Fruit fly (Drosophila melanogaster) whole organism, embryonic: ENCODE results near the gene CG9667.

Experiments used
- Ada2b ChIP-seq: fragments of 200-800 bp; sonication (Bioruptor generic); IDR thresholded peaks from 2 replicates; pipeline ENCODE4 v1.3.6; 2022; ENCODE audit warnings: missing biosample characterization, missing genetic modification characterization
- Atf3 ChIP-seq: fragments of 200-800 bp; sonication (Bioruptor generic); optimal IDR thresholded peaks from 3 replicates; lab custom pipeline; 2016; ENCODE audit warnings: missing biosample characterization, missing genetic modification characterization
- BEAF-32 ChIP-seq: fragments of 200-800 bp; sonication (Bioruptor generic); optimal IDR thresholded peaks from 3 replicates; lab custom pipeline; 2017; ENCODE audit warnings: missing biosample characterization, missing genetic modification characterization, mild to moderate bottlenecking, moderate library complexity, missing genetic modification reagents
- CG10209 ChIP-seq: fragments of 200-800 bp; sonication (Bioruptor generic); optimal IDR thresholded peaks from 3 replicates; lab custom pipeline; 2017; ENCODE audit warnings: missing biosample characterization, mild to moderate bottlenecking, missing genetic modification characterization, missing genetic modification reagents
- CG10565 ChIP-seq: fragments of 200-800 bp; sonication (Bioruptor generic); optimal IDR thresholded peaks from 3 replicates; lab custom pipeline; 2016; ENCODE audit warnings: missing biosample characterization, mild to moderate bottlenecking, missing genetic modification characterization
- CG15479 ChIP-seq: fragments of 200-800 bp; sonication (Bioruptor generic); optimal IDR thresholded peaks from 3 replicates; lab custom pipeline; 2019; ENCODE audit warnings: missing biosample characterization, mild to moderate bottlenecking, missing genetic modification characterization, moderate library complexity
- CG15696 ChIP-seq: fragments of 200-800 bp; sonication (Bioruptor generic); optimal IDR thresholded peaks from 2 replicates; lab custom pipeline; 2019; ENCODE audit warnings: missing biosample characterization, mild to moderate bottlenecking, missing genetic modification characterization, moderate library complexity
- CG1603 ChIP-seq: fragments of 200-800 bp; sonication (Bioruptor generic); optimal IDR thresholded peaks from 2 replicates; lab custom pipeline; 2019; ENCODE audit warnings: missing biosample characterization, mild to moderate bottlenecking, missing genetic modification characterization, moderate library complexity
- CG1647 ChIP-seq: fragments of 200-800 bp; sonication (Bioruptor generic); optimal IDR thresholded peaks from 3 replicates; lab custom pipeline; 2016; ENCODE audit warnings: missing biosample characterization, missing genetic modification characterization
- CG18764 ChIP-seq: fragments of 200-800 bp; sonication (Bioruptor generic); optimal IDR thresholded peaks from 3 replicates; lab custom pipeline; 2016; ENCODE audit warnings: missing biosample characterization, missing genetic modification characterization
- CG2678 ChIP-seq: fragments of 200-800 bp; sonication (Bioruptor generic); optimal IDR thresholded peaks from 3 replicates; lab custom pipeline; 2019; ENCODE audit warnings: missing biosample characterization, mild to moderate bottlenecking, missing genetic modification characterization, moderate library complexity
- CG31224 ChIP-seq: fragments of 200-800 bp; sonication (Bioruptor generic); IDR thresholded peaks from 2 replicates; pipeline ENCODE4 v1.3.6; 2022; ENCODE audit warnings: missing biosample characterization, missing genetic modification characterization
- CG3163 ChIP-seq: fragments of 200-800 bp; sonication (Bioruptor generic); optimal IDR thresholded peaks from 3 replicates; lab custom pipeline; 2016; ENCODE audit warnings: missing biosample characterization, missing genetic modification characterization
- CG34376 ChIP-seq: fragments of 200-800 bp; sonication (Bioruptor generic); optimal IDR thresholded peaks from 2 replicates; lab custom pipeline; 2018; ENCODE audit warnings: missing biosample characterization, mild to moderate bottlenecking, missing genetic modification characterization
- CG4424 ChIP-seq: fragments of 200-800 bp; sonication (Bioruptor generic); optimal IDR thresholded peaks from 3 replicates; lab custom pipeline; 2016; ENCODE audit warnings: missing biosample characterization, missing genetic modification characterization
- CG4730 ChIP-seq: fragments of 200-800 bp; sonication (Bioruptor generic); IDR thresholded peaks from 2 replicates; pipeline ENCODE4 v1.3.6; 2022; ENCODE audit warnings: missing biosample characterization, missing genetic modification characterization
- CG4820 ChIP-seq: fragments of 200-800 bp; sonication (Bioruptor generic); optimal IDR thresholded peaks from 3 replicates; lab custom pipeline; 2016; ENCODE audit warnings: missing biosample characterization, missing genetic modification characterization
- CG7987 ChIP-seq: fragments of 200-800 bp; sonication (Bioruptor generic); optimal IDR thresholded peaks from 2 replicates; lab custom pipeline; 2018; ENCODE audit warnings: missing biosample characterization, mild to moderate bottlenecking, missing genetic modification characterization, moderate library complexity
- CG9932 ChIP-seq: fragments of 200-800 bp; sonication (Bioruptor generic); IDR thresholded peaks from 2 replicates; pipeline ENCODE4 v1.3.6; 2022; ENCODE audit warnings: missing biosample characterization, missing genetic modification characterization
- D ChIP-seq, 2 experiments: fragments of 200-800 bp in 1 of 2; fragments of >200 bp in 1 of 2; sonication (Bioruptor generic) in 1 of 2; optimal IDR thresholded peaks; 2 replicates in 1 of 2; 3 replicates in 1 of 2; lab custom pipeline; 2017; ENCODE audit warnings: mild to moderate bottlenecking in 1 of 2, missing biosample characterization in 1 of 2, missing genetic modification characterization in 1 of 2, missing genetic modification reagents in 1 of 2
- D19B ChIP-seq: fragments of 200-800 bp; sonication (Bioruptor generic); optimal IDR thresholded peaks from 2 replicates; lab custom pipeline; 2017; ENCODE audit warnings: missing biosample characterization, mild to moderate bottlenecking, missing genetic modification characterization
- Deaf1 ChIP-seq: fragments of 200-800 bp; optimal IDR thresholded peaks from 3 replicates; lab custom pipeline; 2019; ENCODE audit warnings: missing biosample characterization, mild to moderate bottlenecking, missing genetic modification characterization, moderate library complexity
- H2.0 ChIP-seq: fragments of 200-800 bp; sonication (Bioruptor generic); IDR thresholded peaks from 2 replicates; pipeline ENCODE4 v1.3.6; 2022; ENCODE audit warnings: missing biosample characterization, missing genetic modification characterization
- HHEX ChIP-seq: fragments of 200-800 bp; sonication (Bioruptor generic); optimal IDR thresholded peaks from 3 replicates; lab custom pipeline; 2017; ENCODE audit warnings: missing biosample characterization, mild to moderate bottlenecking, missing genetic modification characterization, missing genetic modification reagents
- HmgD ChIP-seq: fragments of 200-800 bp; sonication (Bioruptor generic); optimal IDR thresholded peaks from 3 replicates; lab custom pipeline; 2016; ENCODE audit warnings: missing biosample characterization, missing genetic modification characterization
- Hmr ChIP-seq: fragments of 200-800 bp; sonication (Bioruptor generic); optimal IDR thresholded peaks from 3 replicates; lab custom pipeline; 2017; ENCODE audit warnings: mild to moderate bottlenecking, missing biosample characterization, missing genetic modification reagents, missing genetic modification characterization
- Neu2 ChIP-seq: fragments of 200-800 bp; sonication (Bioruptor generic); optimal IDR thresholded peaks from 3 replicates; lab custom pipeline; 2016; ENCODE audit warnings: missing biosample characterization, missing genetic modification characterization, borderline replicate concordance
- Opbp ChIP-seq: fragments of 200-800 bp; sonication (Bioruptor generic); IDR thresholded peaks from 3 replicates; pipeline ENCODE4 v1.3.6; 2022; ENCODE audit warnings: missing biosample characterization, missing genetic modification characterization; ENCODE audit not compliant: partially characterized antibody
- Xrp1 ChIP-seq: fragments of 200-800 bp; sonication (Bioruptor generic); IDR thresholded peaks from 2 replicates; pipeline ENCODE4 v1.3.6; 2022; ENCODE audit warnings: missing biosample characterization, missing genetic modification characterization
- abd-A ChIP-seq: fragments of 200-800 bp; sonication (Bioruptor generic); optimal IDR thresholded peaks from 3 replicates; lab custom pipeline; 2019; ENCODE audit warnings: missing biosample characterization, mild to moderate bottlenecking, missing genetic modification characterization, moderate library complexity
- chinmo ChIP-seq: fragments of 200-800 bp; sonication (Bioruptor generic); IDR thresholded peaks from 4 replicates; pipeline ENCODE4 v1.3.6; 2022; ENCODE audit warnings: missing biosample characterization, missing genetic modification characterization; ENCODE audit not compliant: partially characterized antibody
- chn ChIP-seq: fragments of 200-800 bp; sonication (Bioruptor generic); optimal IDR thresholded peaks from 2 replicates; lab custom pipeline; 2016; ENCODE audit warnings: missing biosample characterization, missing genetic modification characterization
- dimm ChIP-seq: fragments of 200-800 bp; sonication (Bioruptor generic); IDR thresholded peaks from 2 replicates; pipeline ENCODE4 v1.3.6; 2022; ENCODE audit warnings: missing biosample characterization, missing genetic modification characterization
- gce ChIP-seq: fragments of 200-800 bp; sonication (Bioruptor generic); IDR thresholded peaks from 3 replicates; pipeline ENCODE4 v1.3.6; 2022; ENCODE audit warnings: missing biosample characterization, missing genetic modification characterization
- gfzf ChIP-seq: fragments of 200-800 bp; sonication (Bioruptor generic); optimal IDR thresholded peaks from 2 replicates; lab custom pipeline; 2016; ENCODE audit warnings: missing biosample characterization, mild to moderate bottlenecking, missing genetic modification characterization, moderate library complexity
- gro ChIP-seq: fragments of 200-800 bp; sonication (Bioruptor generic); optimal IDR thresholded peaks from 2 replicates; lab custom pipeline; 2016; ENCODE audit warnings: missing biosample characterization, missing genetic modification characterization
- gsb-n ChIP-seq: fragments of 200-800 bp; sonication (Bioruptor generic); optimal IDR thresholded peaks from 3 replicates; lab custom pipeline; 2018; ENCODE audit warnings: missing biosample characterization, mild to moderate bottlenecking, missing genetic modification characterization
- hkb ChIP-seq, 2 experiments: fragments of 200-800 bp in 1 of 2; fragments of >200 bp in 1 of 2; sonication (Bioruptor generic) in 1 of 2; IDR thresholded peaks in 1 of 2; optimal IDR thresholded peaks in 1 of 2; 2 replicates each; pipeline versions ENCODE4 v1.3.6 to Lab custom; 2017 to 2022; ENCODE audit warnings: missing biosample characterization in 1 of 2, missing genetic modification characterization in 1 of 2
- jigr1 ChIP-seq: fragments of 200-800 bp; sonication (Bioruptor generic); IDR thresholded peaks from 3 replicates; pipeline ENCODE4 v1.3.6; 2022; ENCODE audit warnings: missing biosample characterization, missing genetic modification characterization
- jumu ChIP-seq: fragments of 200-800 bp; sonication (Bioruptor generic); optimal IDR thresholded peaks from 3 replicates; lab custom pipeline; 2016; ENCODE audit warnings: missing biosample characterization, missing genetic modification characterization
- nau ChIP-seq: fragments of 200-800 bp; sonication (Bioruptor generic); optimal IDR thresholded peaks from 3 replicates; lab custom pipeline; 2017; ENCODE audit warnings: missing biosample characterization, mild to moderate bottlenecking, missing genetic modification characterization, missing genetic modification reagents
- nerfin-1 ChIP-seq: fragments of 200-800 bp; sonication (Bioruptor generic); optimal IDR thresholded peaks from 3 replicates; lab custom pipeline; 2019; ENCODE audit warnings: missing biosample characterization, mild to moderate bottlenecking, missing genetic modification characterization, moderate library complexity
- pho ChIP-seq: fragments of 200-800 bp; sonication (Bioruptor generic); optimal IDR thresholded peaks from 2 replicates; lab custom pipeline; 2016; ENCODE audit warnings: missing biosample characterization, missing genetic modification characterization
- run ChIP-seq: fragments of 200-800 bp; sonication (Bioruptor generic); optimal IDR thresholded peaks from 3 replicates; lab custom pipeline; 2018; ENCODE audit warnings: missing biosample characterization, mild to moderate bottlenecking, missing genetic modification characterization
- salm ChIP-seq: fragments of 200-800 bp; sonication (Bioruptor generic); optimal IDR thresholded peaks from 2 replicates; lab custom pipeline; 2018; ENCODE audit warnings: missing biosample characterization, mild to moderate bottlenecking, missing genetic modification characterization
- tna ChIP-seq: fragments of 200-800 bp; sonication (Bioruptor generic); IDR thresholded peaks from 2 replicates; pipeline ENCODE4 v1.3.6; 2022; ENCODE audit warnings: missing biosample characterization, missing genetic modification characterization; ENCODE audit not compliant: partially characterized antibody
- zf30C ChIP-seq: fragments of 200-800 bp; sonication (Bioruptor generic); optimal IDR thresholded peaks from 3 replicates; lab custom pipeline; 2018; ENCODE audit warnings: missing biosample characterization, mild to moderate bottlenecking, missing genetic modification characterization

The CG9667 gene

dm6 chr3R:8113833-8114673, 12.1 kb downstream of the CG9667 start (continued):
- TF ChIP-seq CG10565 (GFP tag; lab: Kevin White, UChicago) = no peak
- TF ChIP-seq hkb (optimal IDR thresholded peaks at IDR 0.05; lab: Kevin White, UChicago) = no peak
- peak; percentile 85 for TF ChIP-seq hkb (GFP tag; IDR thresholded peaks at IDR 0.05; lab: Robert Waterston, UW)
- peak; percentile 67 for TF ChIP-seq zf30C (GFP tag; lab: Kevin White, UChicago)
- no peak for TF ChIP-seq dimm (GFP tag; lab: Robert Waterston, UW)
- TF ChIP-seq pho = peak; percentile 82
- peak; percentile 85 for TF ChIP-seq nau
- TF ChIP-seq Opbp (GFP tag; lab: Robert Waterston, UW) = no peak
- peak; percentile 72 for TF ChIP-seq H2.0 (GFP tag; lab: Robert Waterston, UW)
- TF ChIP-seq gro (GFP tag; lab: Kevin White, UChicago) = peak; percentile 94
- TF ChIP-seq jumu (GFP tag; lab: Kevin White, UChicago) = peak; percentile 77
- peak; percentile 75 for TF ChIP-seq CG4730
- TF ChIP-seq Xrp1 = peak; percentile 92
- TF ChIP-seq gfzf = no peak
- TF ChIP-seq CG1603 (tag; lab: Kevin White, UChicago) = peak; percentile 70
- peak; percentile 88 for TF ChIP-seq chinmo (GFP tag; lab: Robert Waterston, UW)
- TF ChIP-seq tna (GFP tag; lab: Robert Waterston, UW) = no peak
- peak; percentile 59 for TF ChIP-seq CG9932
- TF ChIP-seq CG4424 (GFP tag; lab: Kevin White, UChicago) = peak; percentile 68
- peak; percentile 64 for TF ChIP-seq Neu2 (GFP tag; lab: Kevin White, UChicago)
- TF ChIP-seq run = peak; percentile 35
- TF ChIP-seq Ada2b = peak; percentile 77
- TF ChIP-seq HHEX (GFP tag; lab: Kevin White, UChicago) = peak; percentile 84
- TF ChIP-seq salm (tag; lab: Kevin White, UChicago) = peak; percentile 70
- TF ChIP-seq BEAF-32 (GFP tag; lab: Kevin White, UChicago) = no peak
- TF ChIP-seq CG31224 (GFP tag; lab: Robert Waterston, UW) = peak; percentile 69
- peak; percentile 77; the same call in 1 of the 3 replicates for TF ChIP-seq gce
- TF ChIP-seq HmgD (GFP tag; lab: Kevin White, UChicago) = peak; percentile 37
- peak; percentile 51 for TF ChIP-seq CG18764
- TF ChIP-seq nerfin-1 = peak; percentile 27
- peak; percentile 84 for TF ChIP-seq CG15696
- TF ChIP-seq CG10209 = peak; percentile 82
- no peak for TF ChIP-seq jigr1 (GFP tag; lab: Robert Waterston, UW)
- peak; percentile 78 for TF ChIP-seq gsb-n (tag; lab: Kevin White, UChicago)
- TF ChIP-seq CG3163 (GFP tag; lab: Kevin White, UChicago) = peak; percentile 61
- TF ChIP-seq D (optimal IDR thresholded peaks at IDR 0.05; lab: Kevin White, UChicago) = no peak
- peak; percentile 74 for TF ChIP-seq D (GFP tag; optimal IDR thresholded peaks at IDR 0.05; lab: Kevin White, UChicago)
- peak; percentile 73 for TF ChIP-seq CG4820 (GFP tag; lab: Kevin White, UChicago)
- peak; percentile 67 for TF ChIP-seq abd-A (tag; lab: Kevin White, UChicago)
- peak; percentile 59 for TF ChIP-seq D19B
- TF ChIP-seq Atf3 = peak; percentile 71
- peak; percentile 21 for TF ChIP-seq CG34376 (GFP tag; lab: Kevin White, UChicago)
- TF ChIP-seq CG2678 (tag; lab: Kevin White, UChicago) = peak; percentile 88
- peak; percentile 86 for TF ChIP-seq Hmr (GFP tag; lab: Kevin White, UChicago)
- peak; percentile 41 for TF ChIP-seq CG15479 (GFP tag; lab: Kevin White, UChicago)
- TF ChIP-seq CG7987 (GFP tag; lab: Kevin White, UChicago) = peak; percentile 50
- peak; percentile 83 for TF ChIP-seq chn (GFP tag; lab: Kevin White, UChicago)
- TF ChIP-seq Deaf1 (tag; lab: Kevin White, UChicago) = peak; percentile 65
- peak; percentile 79 for TF ChIP-seq CG1647 (GFP tag; lab: Kevin White, UChicago)
